Worm (Caenorhabditis elegans) whole organism, L2 larva: Measurements from ENCODE around the gene col-178.

Experiments used
- C34F6.9 ChIP-seq: fragments of 150-350 bp; optimal IDR thresholded peaks from 2 replicates; lab custom pipeline; 2014; ENCODE audit warnings: missing biosample characterization, missing genetic modification characterization
- F13H6.1 ChIP-seq: sonication (generic microtip); optimal IDR thresholded peaks from 2 replicates; lab custom pipeline; 2016; ENCODE audit warnings: missing genetic modification characterization, missing compliant biosample characterization
- R02D3.7 ChIP-seq: fragments of 150-350 bp; optimal IDR thresholded peaks from 2 replicates; lab custom pipeline; 2014; ENCODE audit warnings: missing biosample characterization, missing genetic modification characterization
- Y55F3AM.14 ChIP-seq: fragments of 200-800 bp; sonication (Bioruptor generic); optimal IDR thresholded peaks from 2 replicates; lab custom pipeline; 2018; ENCODE audit warnings: mild to moderate bottlenecking, missing genetic modification characterization, missing compliant biosample characterization
- ZK546.5 ChIP-seq: sonication (generic microtip); optimal IDR thresholded peaks from 2 replicates; lab custom pipeline; 2017; ENCODE audit warnings: missing biosample characterization, missing genetic modification characterization
- aly-2 ChIP-seq: fragments of 150-350 bp; optimal IDR thresholded peaks from 2 replicates; lab custom pipeline; 2014; ENCODE audit warnings: missing biosample characterization, missing genetic modification characterization
- ama-1 ChIP-seq: fragments of 150-350 bp; optimal IDR thresholded peaks from 2 replicates; lab custom pipeline; 2018; ENCODE audit warnings: inconsistent platforms
- blmp-1 ChIP-seq: sonication (generic microtip); optimal IDR thresholded peaks from 2 replicates; lab custom pipeline; 2017; ENCODE audit warnings: missing genetic modification characterization, mild to moderate bottlenecking, missing compliant biosample characterization, antibody characterized with exemption, moderate library complexity; ENCODE audit not compliant: insufficient read depth
- ceh-82 ChIP-seq: fragments of 150-350 bp; optimal IDR thresholded peaks from 2 replicates; lab custom pipeline; 2014; ENCODE audit warnings: missing biosample characterization, missing genetic modification characterization
- crh-2 ChIP-seq: sonication (generic microtip); optimal IDR thresholded peaks from 2 replicates; lab custom pipeline; 2017; ENCODE audit warnings: missing biosample characterization, missing genetic modification characterization
- dmd-4 ChIP-seq: sonication (generic microtip); optimal IDR thresholded peaks from 2 replicates; lab custom pipeline; 2017; ENCODE audit warnings: missing biosample characterization, missing genetic modification characterization
- egl-27 ChIP-seq: sonication (generic microtip); optimal IDR thresholded peaks from 3 replicates; lab custom pipeline; 2017; ENCODE audit warnings: missing biosample characterization, missing genetic modification reagents, missing genetic modification characterization
- elt-1 ChIP-seq: fragments of 150-350 bp; optimal IDR thresholded peaks from 2 replicates; lab custom pipeline; 2014; ENCODE audit warnings: missing biosample characterization, missing genetic modification characterization
- elt-3 ChIP-seq: sonication (generic microtip); optimal IDR thresholded peaks from 2 replicates; lab custom pipeline; 2017; ENCODE audit warnings: missing biosample characterization, missing genetic modification characterization
- fos-1 ChIP-seq: fragments of 150-350 bp; optimal IDR thresholded peaks from 2 replicates; lab custom pipeline; 2014; ENCODE audit warnings: missing biosample characterization, missing genetic modification characterization
- gmeb-1 ChIP-seq: fragments of 150-350 bp; optimal IDR thresholded peaks from 2 replicates; lab custom pipeline; 2014; ENCODE audit warnings: missing biosample characterization, missing genetic modification characterization
- lin-11 ChIP-seq: fragments of 150-350 bp; sonication (generic microtip); optimal IDR thresholded peaks from 2 replicates; lab custom pipeline; 2014; ENCODE audit warnings: missing biosample characterization, missing genetic modification characterization, inconsistent platforms, mixed read lengths
- lin-13 ChIP-seq: fragments of 150-350 bp; optimal IDR thresholded peaks from 2 replicates; lab custom pipeline; 2014; ENCODE audit warnings: missing biosample characterization, missing genetic modification reagents, missing genetic modification characterization
- lsy-2 ChIP-seq, 2 experiments: fragments of 150-350 bp in 1 of 2; sonication (generic microtip) in 1 of 2; optimal IDR thresholded peaks; 2 replicates each; lab custom pipeline; 2014 to 2017; ENCODE audit warnings: missing biosample characterization in 2 of 2, missing genetic modification characterization in 2 of 2
- mab-5 ChIP-seq: fragments of 150-350 bp; optimal IDR thresholded peaks from 2 replicates; lab custom pipeline; 2014; ENCODE audit warnings: missing biosample characterization, missing genetic modification characterization
- mdl-1 ChIP-seq, 2 experiments: fragments of 150-350 bp in 1 of 2; sonication (generic microtip) in 1 of 2; optimal IDR thresholded peaks; 2 replicates each; lab custom pipeline; 2017; ENCODE audit warnings: missing biosample characterization in 2 of 2, missing genetic modification characterization in 2 of 2
- nhr-10 ChIP-seq: sonication (generic microtip); optimal IDR thresholded peaks from 2 replicates; lab custom pipeline; 2017; ENCODE audit warnings: missing biosample characterization, missing genetic modification characterization
- nhr-11 ChIP-seq: fragments of 150-350 bp; optimal IDR thresholded peaks from 2 replicates; lab custom pipeline; 2014; ENCODE audit warnings: missing biosample characterization, missing genetic modification characterization
- nhr-12 ChIP-seq: fragments of 150-350 bp; optimal IDR thresholded peaks from 2 replicates; lab custom pipeline; 2014; ENCODE audit warnings: missing biosample characterization, missing genetic modification characterization
- nhr-129 ChIP-seq: fragments of 150-350 bp; optimal IDR thresholded peaks from 2 replicates; lab custom pipeline; 2014; ENCODE audit warnings: missing biosample characterization, missing genetic modification characterization
- nhr-21 ChIP-seq: fragments of 150-350 bp; optimal IDR thresholded peaks from 2 replicates; lab custom pipeline; 2014; ENCODE audit warnings: missing biosample characterization, missing genetic modification characterization
- nhr-23 ChIP-seq: fragments of 150-350 bp; optimal IDR thresholded peaks from 2 replicates; lab custom pipeline; 2014; ENCODE audit warnings: missing biosample characterization, missing genetic modification reagents, missing genetic modification characterization
- nhr-237 ChIP-seq: fragments of 150-350 bp; optimal IDR thresholded peaks from 2 replicates; lab custom pipeline; 2014; ENCODE audit warnings: missing biosample characterization, missing genetic modification characterization
- nhr-25 ChIP-seq: fragments of 150-350 bp; sonication (generic microtip); optimal IDR thresholded peaks from 3 replicates; lab custom pipeline; 2014; ENCODE audit warnings: missing biosample characterization, missing genetic modification characterization
- nhr-6 ChIP-seq: fragments of 150-350 bp; optimal IDR thresholded peaks from 2 replicates; lab custom pipeline; 2014; ENCODE audit warnings: missing biosample characterization, missing genetic modification characterization
- nhr-77 ChIP-seq: fragments of 150-350 bp; optimal IDR thresholded peaks from 2 replicates; lab custom pipeline; 2014; ENCODE audit warnings: missing biosample characterization, missing genetic modification characterization
- sem-4 ChIP-seq: fragments of 150-350 bp; optimal IDR thresholded peaks from 2 replicates; lab custom pipeline; 2014; ENCODE audit warnings: missing biosample characterization, missing genetic modification reagents, missing genetic modification characterization
- skn-1 ChIP-seq: sonication (generic microtip); optimal IDR thresholded peaks from 2 replicates; lab custom pipeline; 2017; ENCODE audit warnings: missing biosample characterization, missing genetic modification characterization
- sma-3 ChIP-seq: sonication (generic microtip); optimal IDR thresholded peaks from 2 replicates; lab custom pipeline; 2016; ENCODE audit warnings: missing genetic modification reagents, missing genetic modification characterization, missing compliant biosample characterization
- sma-9 ChIP-seq, 2 experiments: fragments of 150-350 bp in 1 of 2; sonication (generic microtip) in 1 of 2; optimal IDR thresholded peaks; 2 replicates each; lab custom pipeline; 2014 to 2016; ENCODE audit warnings: missing genetic modification characterization in 2 of 2, mild to moderate bottlenecking in 1 of 2, missing biosample characterization in 1 of 2, missing compliant biosample characterization in 1 of 2, missing genetic modification reagents in 1 of 2, moderate library complexity in 1 of 2
- unc-39 ChIP-seq: fragments of 150-350 bp; optimal IDR thresholded peaks from 2 replicates; lab custom pipeline; 2014; ENCODE audit warnings: missing biosample characterization, missing genetic modification characterization
- unc-55 ChIP-seq: fragments of 150-350 bp; sonication (generic microtip); optimal IDR thresholded peaks from 3 replicates; lab custom pipeline; 2014; ENCODE audit warnings: missing biosample characterization, missing genetic modification reagents, missing genetic modification characterization
- unc-62 ChIP-seq: fragments of 150-350 bp; optimal IDR thresholded peaks from 2 replicates; lab custom pipeline; 2014; ENCODE audit warnings: missing biosample characterization, missing genetic modification reagents, missing genetic modification characterization
- zag-1 ChIP-seq: fragments of 150-350 bp; optimal IDR thresholded peaks from 2 replicates; lab custom pipeline; 2014; ENCODE audit warnings: missing biosample characterization, missing genetic modification characterization
- ztf-1 ChIP-seq: fragments of 200-800 bp; sonication (Bioruptor generic); conservative IDR thresholded peaks from 2 replicates; pipeline ENCODE4 v1.3.6; 2022; ENCODE audit warnings: missing genetic modification characterization, missing compliant biosample characterization
- ztf-11 ChIP-seq: sonication (generic microtip); optimal IDR thresholded peaks from 2 replicates; lab custom pipeline; 2017; ENCODE audit warnings: missing biosample characterization, missing genetic modification characterization
- ztf-4 ChIP-seq: fragments of 150-350 bp; optimal IDR thresholded peaks from 2 replicates; lab custom pipeline; 2014; ENCODE audit warnings: missing biosample characterization, missing genetic modification characterization

Gene col-178

DNA sequence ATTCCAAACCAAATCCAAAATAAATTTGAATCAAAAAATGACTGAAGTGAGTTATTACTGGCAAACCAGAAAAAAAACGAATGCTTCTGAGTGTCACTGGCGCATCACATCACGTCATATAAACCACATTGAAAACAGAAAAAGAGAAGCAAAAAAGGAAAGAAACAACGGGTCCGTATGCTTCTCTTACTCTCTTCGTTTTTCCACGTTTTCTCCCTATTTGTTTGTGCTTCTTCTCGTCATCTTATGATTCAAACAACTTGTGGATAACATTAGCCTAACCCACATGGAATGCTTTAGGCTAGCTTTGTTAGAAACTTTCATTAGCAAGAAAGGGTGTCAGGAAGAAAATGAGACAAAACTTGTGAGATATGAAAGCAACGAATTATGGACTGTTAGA lies 42.2 kb downstream of the col-178 start:
- TF ChIP-seq nhr-25, result no peak
- TF ChIP-seq skn-1 (tag; lab: Kevin White, UChicago), result no peak
- peak; percentile 8 for TF ChIP-seq ztf-4
- TF ChIP-seq elt-1 (tag; lab: Kevin White, UChicago), result no peak
- TF ChIP-seq F13H6.1 (tag; lab: Kevin White, UChicago), result no peak
- TF ChIP-seq ama-1 (lab: Kevin White, UChicago), result no peak
- TF ChIP-seq lsy-2 (tag; optimal IDR thresholded peaks at IDR 0.05; lab: Kevin White, UChicago), result peak in 1 of 2 experiments; percentile 25
- TF ChIP-seq zag-1 (tag; lab: Kevin White, UChicago), result peak; percentile 65
- no peak for TF ChIP-seq nhr-10 (tag; lab: Kevin White, UChicago)
- peak; percentile 77 for TF ChIP-seq unc-55 (GFP tag; lab: Kevin White, UChicago)
- peak; percentile 37 for TF ChIP-seq nhr-129 (tag; lab: Kevin White, UChicago)
- TF ChIP-seq unc-62, result no peak
- no peak for TF ChIP-seq aly-2 (tag; lab: Kevin White, UChicago)
- TF ChIP-seq elt-3 (tag; lab: Kevin White, UChicago), result no peak
- no peak for TF ChIP-seq gmeb-1
- no peak for TF ChIP-seq unc-39
- no peak for TF ChIP-seq mab-5
- TF ChIP-seq lin-11 (tag; lab: Kevin White, UChicago), result no peak
- no peak for TF ChIP-seq mdl-1 (tag; optimal IDR thresholded peaks at IDR 0.05; lab: Kevin White, UChicago)
- no peak for TF ChIP-seq nhr-12 (tag; lab: Kevin White, UChicago)
- TF ChIP-seq C34F6.9 (tag; lab: Kevin White, UChicago), result peak; percentile 57
- TF ChIP-seq sem-4 (tag; lab: Kevin White, UChicago), result no peak
- no peak for TF ChIP-seq nhr-77 (tag; lab: Kevin White, UChicago)
- no peak for TF ChIP-seq dmd-4 (tag; lab: Kevin White, UChicago)
- no peak for TF ChIP-seq blmp-1
- peak; percentile 53 for TF ChIP-seq crh-2 (tag; lab: Kevin White, UChicago)
- TF ChIP-seq, all 48 proteins: peak for 7

DNA sequence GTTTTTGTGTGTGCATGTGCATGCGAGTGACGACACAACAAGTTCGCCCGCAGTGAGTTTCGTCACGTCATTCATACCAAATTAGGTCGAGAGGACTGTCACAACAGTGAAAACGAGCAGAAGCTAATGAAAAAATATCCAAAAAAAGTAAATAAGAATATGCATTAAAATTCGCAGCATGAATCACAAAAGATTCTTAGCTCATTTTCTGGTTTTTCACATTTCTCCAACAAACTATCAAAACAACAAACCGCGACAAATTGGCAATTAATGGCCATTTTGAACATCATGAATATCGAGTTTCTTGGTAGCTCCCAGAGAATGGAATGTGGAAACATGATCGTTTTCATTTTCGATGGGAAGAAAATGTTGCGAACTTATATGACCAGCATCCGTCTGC lies 44.3 kb downstream of the col-178 start:
- no peak for TF ChIP-seq nhr-10 (tag; lab: Kevin White, UChicago)
- TF ChIP-seq nhr-77 (tag; lab: Kevin White, UChicago), result no peak
- TF ChIP-seq sma-9 (GFP tag; optimal IDR thresholded peaks at IDR 0.05; lab: Kevin White, UChicago), result peak; percentile 7
- TF ChIP-seq sma-9 (tag; optimal IDR thresholded peaks at IDR 0.05; lab: Kevin White, UChicago), result no peak
- TF ChIP-seq zag-1 (tag; lab: Kevin White, UChicago), result peak; percentile 24
- TF ChIP-seq nhr-129 (tag; lab: Kevin White, UChicago), result no peak

DNA sequence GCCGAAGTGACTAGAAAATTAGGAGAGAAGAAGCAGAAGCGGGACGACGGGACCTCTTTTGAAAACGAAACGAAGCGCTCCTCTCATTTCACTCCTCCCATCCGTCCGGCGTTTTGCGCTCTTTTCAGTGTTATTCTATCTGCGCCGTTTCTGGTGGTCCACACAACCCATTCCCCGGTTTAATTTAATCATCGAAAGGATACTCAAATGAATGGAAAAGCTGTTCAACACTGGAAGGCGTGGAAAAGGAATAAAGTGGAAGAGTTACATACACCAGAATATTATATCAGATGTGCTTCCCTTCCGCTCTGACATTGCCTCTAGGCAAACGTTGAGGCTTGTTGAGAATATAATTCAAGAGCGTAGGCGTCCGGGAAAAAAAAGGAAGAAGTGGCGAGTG lies 45.8 kb downstream of the col-178 start:
- TF ChIP-seq unc-55 (GFP tag; lab: Kevin White, UChicago) (no peak), mab-5 (no peak), lin-13 (GFP tag; lab: Kevin White, UChicago) (no peak), crh-2 (tag; lab: Kevin White, UChicago) (no peak), gmeb-1 (no peak), fos-1 (no peak), elt-1 (tag; lab: Kevin White, UChicago) (no peak), ZK546.5 (no peak), elt-3 (tag; lab: Kevin White, UChicago) (no peak), nhr-6 (tag; lab: Kevin White, UChicago) (no peak)

DNA sequence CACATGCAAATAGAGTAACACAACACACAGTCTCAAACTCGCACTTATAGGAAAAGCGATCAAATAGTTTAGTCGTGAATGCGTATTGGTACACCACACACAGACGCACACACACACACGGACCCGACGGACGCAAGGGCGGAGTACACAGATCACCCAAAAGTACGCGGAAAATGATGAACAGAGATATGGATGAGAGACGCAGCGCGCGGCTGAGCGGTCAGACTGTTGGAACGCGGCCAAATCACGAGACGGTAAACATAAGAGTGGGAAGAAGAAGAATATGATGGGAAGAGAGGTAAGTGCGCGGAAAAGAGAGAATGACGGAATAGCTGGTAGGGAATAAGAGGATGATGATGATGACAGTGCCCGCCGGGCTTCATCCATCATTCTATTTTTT lies 48.8 kb downstream of the col-178 start:
- no peak for TF ChIP-seq nhr-12 (tag; lab: Kevin White, UChicago)
- no peak for TF ChIP-seq lin-13 (GFP tag; lab: Kevin White, UChicago)
- no peak for TF ChIP-seq skn-1 (tag; lab: Kevin White, UChicago)
- no peak for TF ChIP-seq ceh-82 (tag; lab: Kevin White, UChicago)
- no peak for TF ChIP-seq blmp-1
- peak; percentile 19 for TF ChIP-seq Y55F3AM.14 (GFP tag; lab: Kevin White, UChicago)
- TF ChIP-seq nhr-11 (tag; lab: Kevin White, UChicago), result no peak
- no peak for TF ChIP-seq nhr-23 (tag; lab: Kevin White, UChicago)
- peak; percentile 23 for TF ChIP-seq F13H6.1 (tag; lab: Kevin White, UChicago)
- peak; percentile 31 for TF ChIP-seq sma-9 (GFP tag; optimal IDR thresholded peaks at IDR 0.05; lab: Kevin White, UChicago)
- TF ChIP-seq sma-9 (tag; optimal IDR thresholded peaks at IDR 0.05; lab: Kevin White, UChicago), result no peak
- TF ChIP-seq unc-62, result no peak
- no peak for TF ChIP-seq zag-1 (tag; lab: Kevin White, UChicago)
- TF ChIP-seq gmeb-1, result no peak
- TF ChIP-seq nhr-77 (tag; lab: Kevin White, UChicago), result no peak
- no peak for TF ChIP-seq aly-2 (tag; lab: Kevin White, UChicago)
- TF ChIP-seq egl-27 (tag; lab: Kevin White, UChicago), result no peak
- TF ChIP-seq nhr-237 (tag; lab: Kevin White, UChicago), result no peak
- no peak for TF ChIP-seq elt-3 (tag; lab: Kevin White, UChicago)
- no peak for TF ChIP-seq ama-1 (lab: Kevin White, UChicago)
- TF ChIP-seq sem-4 (tag; lab: Kevin White, UChicago), result peak; percentile 31
- TF ChIP-seq sma-3 (GFP tag; lab: Kevin White, UChicago), result peak; percentile 57
- peak; percentile 76 for TF ChIP-seq nhr-21 (tag; lab: Kevin White, UChicago)
- TF ChIP-seq crh-2 (tag; lab: Kevin White, UChicago), result no peak
- no peak for TF ChIP-seq mab-5
- TF ChIP-seq ZK546.5, result no peak
- no peak for TF ChIP-seq ztf-4
- peak; percentile 50 for TF ChIP-seq nhr-25
- no peak for TF ChIP-seq ztf-1
- TF ChIP-seq unc-39, result no peak
- no peak for TF ChIP-seq ztf-11
- no peak for TF ChIP-seq unc-55 (GFP tag; lab: Kevin White, UChicago)
- TF ChIP-seq mdl-1 (tag; optimal IDR thresholded peaks at IDR 0.05; lab: Kevin White, UChicago), result peak in 1 of 2 experiments; percentile 30
- TF ChIP-seq lsy-2 (tag; optimal IDR thresholded peaks at IDR 0.05; lab: Kevin White, UChicago), result peak in 1 of 2 experiments; percentile 5
- TF ChIP-seq R02D3.7 (tag; lab: Kevin White, UChicago), result no peak
- peak; percentile 11 for TF ChIP-seq fos-1
- no peak for TF ChIP-seq dmd-4 (tag; lab: Kevin White, UChicago)
